Fruit fly (Drosophila melanogaster) whole organism, embryonic: ENCODE results near the gene bor.

ENCODE experiments used
- B-H2 ChIP-seq: fragments of 200-800 bp; sonication (Bioruptor generic); optimal IDR thresholded peaks from 2 replicates; lab custom pipeline; 2018; ENCODE audit warnings: missing biosample characterization, mild to moderate bottlenecking, missing genetic modification characterization
- Blimp-1 ChIP-seq: fragments of 200-800 bp; sonication (Bioruptor generic); optimal IDR thresholded peaks from 3 replicates; lab custom pipeline; 2018; ENCODE audit warnings: missing biosample characterization, missing genetic modification characterization, mild to moderate bottlenecking, moderate library complexity, missing genetic modification reagents
- Bteb2 ChIP-seq: fragments of 200-800 bp; sonication (Bioruptor generic); optimal IDR thresholded peaks from 2 replicates; lab custom pipeline; 2016; ENCODE audit warnings: missing biosample characterization, missing genetic modification characterization
- CG1024 ChIP-seq: fragments of 200-800 bp; sonication (Bioruptor generic); IDR thresholded peaks from 2 replicates; pipeline ENCODE4 v1.3.6; 2022; ENCODE audit warnings: missing biosample characterization, missing genetic modification characterization
- CG10462 ChIP-seq: fragments of 200-800 bp; sonication (Bioruptor generic); optimal IDR thresholded peaks from 2 replicates; lab custom pipeline; 2016; ENCODE audit warnings: missing biosample characterization, missing genetic modification characterization
- CG12299 ChIP-seq: fragments of 200-800 bp; sonication (Bioruptor generic); optimal IDR thresholded peaks from 2 replicates; lab custom pipeline; 2018; ENCODE audit warnings: missing biosample characterization, mild to moderate bottlenecking, missing genetic modification characterization
- CG14667 ChIP-seq: fragments of 200-800 bp; sonication (Bioruptor generic); IDR thresholded peaks from 2 replicates; pipeline ENCODE4 v1.3.6; 2022; ENCODE audit warnings: missing biosample characterization, missing genetic modification characterization
- CG1603 ChIP-seq: fragments of 200-800 bp; sonication (Bioruptor generic); optimal IDR thresholded peaks from 2 replicates; lab custom pipeline; 2019; ENCODE audit warnings: missing biosample characterization, mild to moderate bottlenecking, missing genetic modification characterization, moderate library complexity
- CG16779 ChIP-seq: fragments of 200-800 bp; sonication (Bioruptor generic); IDR thresholded peaks from 2 replicates; pipeline ENCODE4 v1.3.6; 2022; ENCODE audit warnings: missing biosample characterization, missing genetic modification characterization
- CG17361 ChIP-seq: fragments of 200-800 bp; sonication (Bioruptor generic); IDR thresholded peaks from 3 replicates; pipeline ENCODE4 v1.3.6; 2022; ENCODE audit warnings: missing biosample characterization, missing genetic modification characterization
- CG18011 ChIP-seq: fragments of 200-800 bp; sonication (Bioruptor generic); optimal IDR thresholded peaks from 2 replicates; lab custom pipeline; 2017; ENCODE audit warnings: missing biosample characterization, missing genetic modification characterization, mild to moderate bottlenecking, moderate library complexity, missing genotype
- CG18262 ChIP-seq: fragments of 200-800 bp; optimal IDR thresholded peaks from 3 replicates; lab custom pipeline; 2019; ENCODE audit warnings: missing biosample characterization, mild to moderate bottlenecking, missing genetic modification characterization, moderate library complexity
- CG18619 ChIP-seq: fragments of 200-800 bp; sonication (Bioruptor generic); optimal IDR thresholded peaks from 3 replicates; lab custom pipeline; 2017; ENCODE audit warnings: missing biosample characterization, mild to moderate bottlenecking, missing genetic modification characterization
- CG2120 ChIP-seq: fragments of 200-800 bp; sonication (Bioruptor generic); optimal IDR thresholded peaks from 3 replicates; lab custom pipeline; 2016; ENCODE audit warnings: missing biosample characterization, missing genetic modification characterization
- CG2889 ChIP-seq: fragments of 200-800 bp; sonication (Bioruptor generic); IDR thresholded peaks from 3 replicates; pipeline ENCODE4 v1.3.6; 2022; ENCODE audit warnings: missing biosample characterization, missing genetic modification characterization
- CG8290 ChIP-seq, 3 experiments: fragments of 200-800 bp; sonication (Bioruptor generic); optimal IDR thresholded peaks; 2 replicates each; lab custom pipeline; 2016 to 2019; ENCODE audit warnings: missing biosample characterization in 3 of 3, missing genetic modification characterization in 3 of 3, mild to moderate bottlenecking in 2 of 3, moderate library complexity in 1 of 3
- CG8359 ChIP-seq: fragments of 200-800 bp; sonication (Bioruptor generic); optimal IDR thresholded peaks from 2 replicates; lab custom pipeline; 2017; ENCODE audit warnings: missing biosample characterization, mild to moderate bottlenecking, missing genetic modification characterization, borderline replicate concordance
- CG8388 ChIP-seq: fragments of 200-800 bp; sonication (Bioruptor generic); optimal IDR thresholded peaks from 2 replicates; lab custom pipeline; 2019; ENCODE audit warnings: missing biosample characterization, mild to moderate bottlenecking, missing genetic modification characterization, moderate library complexity
- CG9437 ChIP-seq: fragments of 200-800 bp; sonication (Bioruptor generic); optimal IDR thresholded peaks from 2 replicates; lab custom pipeline; 2018; ENCODE audit warnings: missing biosample characterization, mild to moderate bottlenecking, missing genetic modification characterization
- Chrac-16 ChIP-seq: fragments of 200-800 bp; sonication (Bioruptor generic); optimal IDR thresholded peaks from 3 replicates; lab custom pipeline; 2016; ENCODE audit warnings: missing biosample characterization, missing genetic modification characterization
- E2f1 ChIP-seq: fragments of 200-800 bp; sonication (Bioruptor generic); IDR thresholded peaks from 2 replicates; pipeline ENCODE4 v1.3.6; 2022; ENCODE audit warnings: missing biosample characterization, missing genetic modification characterization
- E2f2 ChIP-seq: fragments of 200-800 bp; sonication (Bioruptor generic); IDR thresholded peaks from 2 replicates; pipeline ENCODE4 v1.3.6; 2022; ENCODE audit warnings: missing biosample characterization, missing genetic modification characterization
- HLH4C ChIP-seq: fragments of 200-800 bp; sonication (Bioruptor generic); IDR thresholded peaks from 3 replicates; pipeline ENCODE4 v1.3.6; 2022; ENCODE audit warnings: missing biosample characterization, missing genetic modification characterization; ENCODE audit not compliant: partially characterized antibody
- HLHmδ ChIP-seq: fragments of 200-800 bp; sonication (Bioruptor generic); optimal IDR thresholded peaks from 2 replicates; lab custom pipeline; 2018; ENCODE audit warnings: missing biosample characterization, mild to moderate bottlenecking, missing genetic modification characterization, moderate library complexity
- Hr51 ChIP-seq, 2 experiments: fragments of 200-800 bp; sonication (Bioruptor generic); optimal IDR thresholded peaks; 2 replicates in 1 of 2; 3 replicates in 1 of 2; lab custom pipeline; 2016 to 2018; ENCODE audit warnings: missing biosample characterization in 2 of 2, missing genetic modification characterization in 2 of 2, mild to moderate bottlenecking in 1 of 2, moderate library complexity in 1 of 2
- Jarid2 ChIP-seq: fragments of 200-800 bp; sonication (Bioruptor generic); optimal IDR thresholded peaks from 3 replicates; lab custom pipeline; 2017; ENCODE audit warnings: mild to moderate bottlenecking, missing biosample characterization, missing genetic modification reagents, missing genetic modification characterization
- MBD-R2 ChIP-seq: fragments of 200-800 bp; sonication (Bioruptor generic); IDR thresholded peaks from 2 replicates; pipeline ENCODE4 v1.3.6; 2022; ENCODE audit warnings: missing biosample characterization, missing genetic modification characterization
- NK7.1 ChIP-seq: fragments of 200-800 bp; sonication (Bioruptor generic); optimal IDR thresholded peaks from 3 replicates; lab custom pipeline; 2016; ENCODE audit warnings: missing biosample characterization, missing genetic modification characterization
- Oli ChIP-seq: fragments of 200-800 bp; sonication (Bioruptor generic); optimal IDR thresholded peaks from 2 replicates; lab custom pipeline; 2018; ENCODE audit warnings: missing biosample characterization, mild to moderate bottlenecking, missing genetic modification characterization, moderate library complexity
- Sox102F ChIP-seq: fragments of 200-800 bp; sonication (Bioruptor generic); optimal IDR thresholded peaks from 2 replicates; lab custom pipeline; 2018; ENCODE audit warnings: missing biosample characterization, mild to moderate bottlenecking, missing genetic modification characterization, moderate library complexity
- Sry-β ChIP-seq: fragments of 200-800 bp; sonication (Bioruptor generic); optimal IDR thresholded peaks from 2 replicates; lab custom pipeline; 2018; ENCODE audit warnings: missing biosample characterization, mild to moderate bottlenecking, missing genetic modification characterization, moderate library complexity
- Sry-δ ChIP-seq: fragments of 200-800 bp; sonication (Bioruptor generic); optimal IDR thresholded peaks from 2 replicates; lab custom pipeline; 2016; ENCODE audit warnings: missing biosample characterization, missing genetic modification characterization
- ara ChIP-seq: fragments of 200-800 bp; sonication (Bioruptor generic); IDR thresholded peaks from 2 replicates; pipeline ENCODE4 v1.3.6; 2022; ENCODE audit warnings: missing biosample characterization, missing genetic modification characterization
- br ChIP-seq: fragments of >200 bp; optimal IDR thresholded peaks from 2 replicates; lab custom pipeline; 2017
- fd102C ChIP-seq: fragments of 200-800 bp; sonication (Bioruptor generic); optimal IDR thresholded peaks from 2 replicates; lab custom pipeline; 2018; ENCODE audit warnings: missing biosample characterization, mild to moderate bottlenecking, missing genetic modification characterization, moderate library complexity
- hb ChIP-seq: fragments of 200-800 bp; sonication (Bioruptor generic); IDR thresholded peaks from 3 replicates; pipeline ENCODE4 v1.3.6; 2022; ENCODE audit warnings: missing biosample characterization, missing genetic modification characterization; ENCODE audit not compliant: partially characterized antibody
- hkb ChIP-seq, 2 experiments: fragments of 200-800 bp in 1 of 2; fragments of >200 bp in 1 of 2; sonication (Bioruptor generic) in 1 of 2; IDR thresholded peaks in 1 of 2; optimal IDR thresholded peaks in 1 of 2; 2 replicates each; pipeline versions ENCODE4 v1.3.6 to Lab custom; 2017 to 2022; ENCODE audit warnings: missing biosample characterization in 1 of 2, missing genetic modification characterization in 1 of 2
- inv ChIP-seq: fragments of 200-800 bp; sonication (Bioruptor generic); IDR thresholded peaks from 2 replicates; pipeline ENCODE4 v1.3.6; 2022; ENCODE audit warnings: missing biosample characterization, missing genetic modification characterization; ENCODE audit not compliant: partially characterized antibody
- mam ChIP-seq: fragments of 200-800 bp; sonication (Bioruptor generic); optimal IDR thresholded peaks from 3 replicates; lab custom pipeline; 2016; ENCODE audit warnings: missing biosample characterization, missing genetic modification characterization
- nau ChIP-seq: fragments of 200-800 bp; sonication (Bioruptor generic); optimal IDR thresholded peaks from 3 replicates; lab custom pipeline; 2017; ENCODE audit warnings: missing biosample characterization, mild to moderate bottlenecking, missing genetic modification characterization, missing genetic modification reagents
- pho ChIP-seq: fragments of 200-800 bp; sonication (Bioruptor generic); optimal IDR thresholded peaks from 2 replicates; lab custom pipeline; 2016; ENCODE audit warnings: missing biosample characterization, missing genetic modification characterization
- seq ChIP-seq: fragments of 200-800 bp; sonication (Bioruptor generic); IDR thresholded peaks from 2 replicates; pipeline ENCODE4 v1.3.6; 2022; ENCODE audit warnings: missing biosample characterization, missing genetic modification characterization
- slou ChIP-seq: fragments of 200-800 bp; sonication (Bioruptor generic); optimal IDR thresholded peaks from 3 replicates; lab custom pipeline; 2016; ENCODE audit warnings: missing biosample characterization, missing genetic modification characterization
- tna ChIP-seq: fragments of 200-800 bp; sonication (Bioruptor generic); IDR thresholded peaks from 2 replicates; pipeline ENCODE4 v1.3.6; 2022; ENCODE audit warnings: missing biosample characterization, missing genetic modification characterization; ENCODE audit not compliant: partially characterized antibody
- unc-4 ChIP-seq: fragments of 200-800 bp; sonication (Bioruptor generic); IDR thresholded peaks from 2 replicates; pipeline ENCODE4 v1.3.6; 2022; ENCODE audit warnings: missing biosample characterization, missing genetic modification characterization; ENCODE audit not compliant: partially characterized antibody
- vnd ChIP-seq: fragments of 200-800 bp; sonication (Bioruptor generic); IDR thresholded peaks from 3 replicates; pipeline ENCODE4 v1.3.6; 2022; ENCODE audit warnings: missing biosample characterization, missing genetic modification characterization; ENCODE audit not compliant: partially characterized antibody
- wdn ChIP-seq: fragments of 200-800 bp; sonication (Bioruptor generic); IDR thresholded peaks from 2 replicates; pipeline ENCODE4 v1.3.6; 2022; ENCODE audit warnings: missing biosample characterization, missing genetic modification characterization

Gene bor

dm6 chr3R:16214474-16215318 lies 49.2 kb downstream of the bor start (continued):
- TF ChIP-seq CG1603 (tag; lab: Kevin White, UChicago) (no peak), Sry-δ (no peak), CG8388 (GFP tag; lab: Kevin White, UChicago) (no peak), CG8359 (no peak), Sox102F (GFP tag; lab: Kevin White, UChicago) (peak; percentile 42), CG18262 (peak; percentile 49), inv (no peak), CG16779 (GFP tag; lab: Robert Waterston, UW) (no peak), Oli (tag; lab: Kevin White, UChicago) (peak; percentile 59), hkb (optimal IDR thresholded peaks at IDR 0.05; lab: Kevin White, UChicago) (no peak), hkb (GFP tag; IDR thresholded peaks at IDR 0.05; lab: Robert Waterston, UW) (no peak), CG18011 (no peak), E2f1 (no peak), Hr51 (GFP tag; optimal IDR thresholded peaks at IDR 0.05; lab: Kevin White, UChicago) (peak in 1 of 2 experiments; percentile 53), seq (GFP tag; lab: Robert Waterston, UW) (no peak), CG10462 (no peak), CG2120 (GFP tag; lab: Kevin White, UChicago) (peak; percentile 62), CG17361 (GFP tag; lab: Robert Waterston, UW) (peak; percentile 80), B-H2 (no peak), HLH4C (GFP tag; lab: Robert Waterston, UW) (no peak), mam (peak; percentile 4), NK7.1 (GFP tag; lab: Kevin White, UChicago) (no peak), Jarid2 (no peak), CG9437 (GFP tag; lab: Kevin White, UChicago) (peak; percentile 49), unc-4 (GFP tag; lab: Robert Waterston, UW) (no peak), nau (no peak), CG18619 (GFP tag; lab: Kevin White, UChicago) (peak; percentile 64), Blimp-1 (GFP tag; lab: Kevin White, UChicago) (no peak), slou (GFP tag; lab: Kevin White, UChicago) (no peak), MBD-R2 (GFP tag; lab: Robert Waterston, UW) (no peak), wdn (GFP tag; lab: Robert Waterston, UW) (no peak), CG2889 (GFP tag; lab: Robert Waterston, UW) (no peak), tna (GFP tag; lab: Robert Waterston, UW) (no peak), CG12299 (tag; lab: Kevin White, UChicago) (no peak), Sry-β (GFP tag; lab: Kevin White, UChicago) (no peak), Bteb2 (peak; percentile 8), pho (GFP tag; lab: Kevin White, UChicago) (peak; percentile 9), CG14667 (no peak), HLHmδ (GFP tag; lab: Kevin White, UChicago) (no peak), ara (GFP tag; lab: Robert Waterston, UW) (0 out of 2 replicates have a peak, but pooled peaks have one; percentile 30), CG8290 (GFP tag; optimal IDR thresholded peaks at IDR 0.05; lab: Kevin White, UChicago) (no peak), CG8290 (tag; optimal IDR thresholded peaks at IDR 0.05; lab: Kevin White, UChicago) (no peak), E2f2 (GFP tag; lab: Robert Waterston, UW) (no peak), vnd (GFP tag; lab: Robert Waterston, UW) (no peak), fd102C (GFP tag; lab: Kevin White, UChicago) (no peak), hb (no peak), br (lab: Kevin White, UChicago) (no peak), Chrac-16 (GFP tag; lab: Kevin White, UChicago) (no peak), CG1024 (GFP tag; lab: Robert Waterston, UW) (no peak)
